Fruit fly (Drosophila melanogaster): Measurements from ENCODE around the gene sgl.

sgl gene

dm6 chr3L:6977391-6977790 is 12.8 kb upstream of the sgl start (continued):
- TF ChIP-seq fd102C (GFP tag; optimal IDR thresholded peaks at IDR 0.05) (no peak), BtbVII (GFP tag; optimal IDR thresholded peaks at IDR 0.05) (peak; percentile 16), phol (tag; optimal IDR thresholded peaks at IDR 0.05) (peak; percentile 72), CG1832 (GFP tag; optimal IDR thresholded peaks at IDR 0.05) (no peak), jigr1 (GFP tag; IDR thresholded peaks at IDR 0.05) (no peak), CG4282 (GFP tag; optimal IDR thresholded peaks at IDR 0.05) (no peak), CG8281 (tag; optimal IDR thresholded peaks at IDR 0.05) (no peak), maf-S (GFP tag; optimal IDR thresholded peaks at IDR 0.05) (no peak), CG15601 (tag; optimal IDR thresholded peaks at IDR 0.05) (peak; percentile 60), Dll (GFP tag; IDR thresholded peaks at IDR 0.05; ENCODE audit: partially characterized antibody) (no peak), Fer2 (tag; optimal IDR thresholded peaks at IDR 0.05) (no peak), CG8944 (GFP tag; optimal IDR thresholded peaks at IDR 0.05) (no peak), Scr (GFP tag; IDR thresholded peaks at IDR 0.05; ENCODE audit: partially characterized antibody) (no peak), CG4854 (GFP tag; optimal IDR thresholded peaks at IDR 0.05) (no peak), fd96Cb (tag; optimal IDR thresholded peaks at IDR 0.05) (peak; percentile 60), Antp (GFP tag; optimal IDR thresholded peaks at IDR 0.05) (no peak), bab2 (GFP tag; optimal IDR thresholded peaks at IDR 0.05) (no peak), CG7987 (GFP tag; optimal IDR thresholded peaks at IDR 0.05) (no peak), H15 (GFP tag; IDR thresholded peaks at IDR 0.05) (no peak), Hmx (GFP tag; optimal IDR thresholded peaks at IDR 0.05) (no peak), B-H1 (GFP tag; IDR thresholded peaks at IDR 0.05) (peak; percentile 52), CG17612 (GFP tag; IDR thresholded peaks at IDR 0.05) (0 out of 2 replicates have a peak, but pooled peaks have one; percentile 7), Abd-B (GFP tag; optimal IDR thresholded peaks at IDR 0.05) (peak; percentile 62), CG10209 (GFP tag; optimal IDR thresholded peaks at IDR 0.05) (peak; percentile 31), CG7839 (tag; optimal IDR thresholded peaks at IDR 0.05) (peak; percentile 64), Rx (GFP tag; IDR thresholded peaks at IDR 0.05) (peak; percentile 38; the same call in 1 of the 2 replicates), kay (GFP tag; optimal IDR thresholded peaks at IDR 0.05) (no peak), CG15269 (tag; optimal IDR thresholded peaks at IDR 0.05) (peak; percentile 60), CG12391 (tag; optimal IDR thresholded peaks at IDR 0.05) (peak; percentile 75), CG6272 (GFP tag; IDR thresholded peaks at IDR 0.05) (no peak), caup (GFP tag; optimal IDR thresholded peaks at IDR 0.05; ENCODE audit: severe bottlenecking) (peak; percentile 44), Ptx1 (GFP tag; IDR thresholded peaks at IDR 0.05) (peak; percentile 72), CG3163 (GFP tag; optimal IDR thresholded peaks at IDR 0.05) (no peak), D (optimal IDR thresholded peaks at IDR 0.05) (no peak), D (GFP tag; optimal IDR thresholded peaks at IDR 0.05) (peak; percentile 56), NK7.1 (GFP tag; optimal IDR thresholded peaks at IDR 0.05) (no peak), NfI (GFP tag; optimal IDR thresholded peaks at IDR 0.05) (peak; percentile 30), CG11504 (tag; optimal IDR thresholded peaks at IDR 0.05) (peak; percentile 74), HLH54F (GFP tag; optimal IDR thresholded peaks at IDR 0.05) (no peak), CG2889 (GFP tag; IDR thresholded peaks at IDR 0.05) (no peak), gem (tag; optimal IDR thresholded peaks at IDR 0.05) (peak; percentile 79), jumu (GFP tag; optimal IDR thresholded peaks at IDR 0.05) (no peak), bsh (GFP tag; optimal IDR thresholded peaks at IDR 0.05) (peak in 1 of 2 experiments; percentile 74), CG14710 (tag; optimal IDR thresholded peaks at IDR 0.05) (peak; percentile 61), Ada2b (GFP tag; IDR thresholded peaks at IDR 0.05) (peak; percentile 66; the same call in 1 of the 2 replicates), tap (tag; optimal IDR thresholded peaks at IDR 0.05) (peak; percentile 26), sima (GFP tag; optimal IDR thresholded peaks at IDR 0.05) (no peak), HLHmδ (GFP tag; optimal IDR thresholded peaks at IDR 0.05) (no peak), vvl (GFP tag; IDR thresholded peaks at IDR 0.05) (peak; percentile 86), CG13287 (GFP tag; IDR thresholded peaks at IDR 0.05; ENCODE audit: partially characterized antibody) (no peak), sqz (GFP tag; optimal IDR thresholded peaks at IDR 0.05) (no peak)

Measured in whole organism, embryonic.